Fruit fly (Drosophila melanogaster) whole organism, embryonic: Measurements from ENCODE around the gene Mks1.

Experiments used
- ATbp ChIP-seq: fragments of 200-800 bp; sonication (Bioruptor generic); optimal IDR thresholded peaks from 2 replicates; lab custom pipeline; 2017; ENCODE audit warnings: missing biosample characterization, mild to moderate bottlenecking, missing genetic modification characterization, missing genetic modification reagents
- Adf1 ChIP-seq: fragments of 200-800 bp; sonication (Bioruptor generic); IDR thresholded peaks from 2 replicates; pipeline ENCODE4 v1.3.6; 2022; ENCODE audit warnings: missing biosample characterization, missing genetic modification characterization
- Asciz ChIP-seq: fragments of 200-800 bp; sonication (Bioruptor generic); optimal IDR thresholded peaks from 2 replicates; lab custom pipeline; 2017; ENCODE audit warnings: missing biosample characterization, mild to moderate bottlenecking, missing genetic modification characterization, missing genetic modification reagents
- B-H2 ChIP-seq: fragments of 200-800 bp; sonication (Bioruptor generic); optimal IDR thresholded peaks from 2 replicates; lab custom pipeline; 2018; ENCODE audit warnings: missing biosample characterization, mild to moderate bottlenecking, missing genetic modification characterization
- Blimp-1 ChIP-seq: fragments of 200-800 bp; sonication (Bioruptor generic); optimal IDR thresholded peaks from 3 replicates; lab custom pipeline; 2018; ENCODE audit warnings: missing biosample characterization, missing genetic modification characterization, mild to moderate bottlenecking, moderate library complexity, missing genetic modification reagents
- Bteb2 ChIP-seq: fragments of 200-800 bp; sonication (Bioruptor generic); optimal IDR thresholded peaks from 2 replicates; lab custom pipeline; 2016; ENCODE audit warnings: missing biosample characterization, missing genetic modification characterization
- CG10267 ChIP-seq: fragments of 200-800 bp; sonication (Bioruptor generic); optimal IDR thresholded peaks from 2 replicates; lab custom pipeline; 2018; ENCODE audit warnings: missing biosample characterization, mild to moderate bottlenecking, missing genetic modification characterization, moderate library complexity
- CG10654 ChIP-seq: fragments of 200-800 bp; sonication (Bioruptor generic); optimal IDR thresholded peaks from 2 replicates; lab custom pipeline; 2016; ENCODE audit warnings: missing biosample characterization, missing genetic modification characterization
- CG11456 ChIP-seq: fragments of 200-800 bp; sonication (Bioruptor generic); IDR thresholded peaks from 3 replicates; pipeline ENCODE4 v1.3.6; 2022; ENCODE audit warnings: missing biosample characterization, missing genetic modification characterization
- CG11504 ChIP-seq: fragments of 200-800 bp; sonication (Bioruptor generic); optimal IDR thresholded peaks from 3 replicates; lab custom pipeline; 2019; ENCODE audit warnings: missing biosample characterization, mild to moderate bottlenecking, missing genetic modification characterization, moderate library complexity
- CG11560 ChIP-seq: fragments of 200-800 bp; sonication (Bioruptor generic); IDR thresholded peaks from 3 replicates; pipeline ENCODE4 v1.3.6; 2022; ENCODE audit warnings: missing biosample characterization, missing genetic modification characterization
- CG13424 ChIP-seq: fragments of 200-800 bp; sonication (Bioruptor generic); optimal IDR thresholded peaks from 2 replicates; lab custom pipeline; 2019; ENCODE audit warnings: missing biosample characterization, mild to moderate bottlenecking, missing genetic modification characterization, moderate library complexity
- CG1529 ChIP-seq: fragments of 200-800 bp; sonication (Bioruptor generic); optimal IDR thresholded peaks from 3 replicates; lab custom pipeline; 2018; ENCODE audit warnings: missing biosample characterization, missing genetic modification characterization
- CG1603 ChIP-seq: fragments of 200-800 bp; sonication (Bioruptor generic); optimal IDR thresholded peaks from 2 replicates; lab custom pipeline; 2019; ENCODE audit warnings: missing biosample characterization, mild to moderate bottlenecking, missing genetic modification characterization, moderate library complexity
- CG17186 ChIP-seq: fragments of 200-800 bp; sonication (Bioruptor generic); optimal IDR thresholded peaks from 3 replicates; lab custom pipeline; 2017; ENCODE audit warnings: missing biosample characterization, missing genetic modification reagents, missing genetic modification characterization
- CG2712 ChIP-seq: fragments of 200-800 bp; optimal IDR thresholded peaks from 3 replicates; lab custom pipeline; 2019; ENCODE audit warnings: missing biosample characterization, mild to moderate bottlenecking, missing genetic modification characterization, moderate library complexity
- CG31441 ChIP-seq: fragments of 200-800 bp; sonication (Bioruptor generic); IDR thresholded peaks from 2 replicates; pipeline ENCODE4 v1.3.6; 2022; ENCODE audit warnings: missing biosample characterization, missing genetic modification characterization
- CG6175 ChIP-seq: fragments of 200-800 bp; sonication (Bioruptor generic); IDR thresholded peaks from 3 replicates; pipeline ENCODE4 v1.3.6; 2022; ENCODE audit warnings: missing biosample characterization, missing genetic modification characterization
- CG6654 ChIP-seq: fragments of 200-800 bp; sonication (Bioruptor generic); optimal IDR thresholded peaks from 2 replicates; lab custom pipeline; 2017; ENCODE audit warnings: missing biosample characterization, mild to moderate bottlenecking, missing genetic modification characterization
- CG8290 ChIP-seq, 3 experiments: fragments of 200-800 bp; sonication (Bioruptor generic); optimal IDR thresholded peaks; 2 replicates each; lab custom pipeline; 2016 to 2019; ENCODE audit warnings: missing biosample characterization in 3 of 3, missing genetic modification characterization in 3 of 3, mild to moderate bottlenecking in 2 of 3, moderate library complexity in 1 of 3
- CG9797 ChIP-seq: fragments of 200-800 bp; sonication (Bioruptor generic); optimal IDR thresholded peaks from 3 replicates; lab custom pipeline; 2018; ENCODE audit warnings: missing biosample characterization, mild to moderate bottlenecking, missing genetic modification characterization
- CTCF ChIP-seq: fragments of 200-800 bp; sonication (Bioruptor generic); optimal IDR thresholded peaks from 2 replicates; lab custom pipeline; 2017; ENCODE audit warnings: missing biosample characterization, mild to moderate bottlenecking, missing genetic modification characterization, moderate library complexity
- D19B ChIP-seq: fragments of 200-800 bp; sonication (Bioruptor generic); optimal IDR thresholded peaks from 2 replicates; lab custom pipeline; 2017; ENCODE audit warnings: missing biosample characterization, mild to moderate bottlenecking, missing genetic modification characterization
- Dbx ChIP-seq: fragments of 200-800 bp; sonication (Bioruptor generic); IDR thresholded peaks from 3 replicates; pipeline ENCODE4 v1.3.6; 2022; ENCODE audit warnings: missing biosample characterization, missing genetic modification characterization
- E2f2 ChIP-seq: fragments of 200-800 bp; sonication (Bioruptor generic); IDR thresholded peaks from 2 replicates; pipeline ENCODE4 v1.3.6; 2022; ENCODE audit warnings: missing biosample characterization, missing genetic modification characterization
- Elba2 ChIP-seq: fragments of 200-800 bp; sonication (Bioruptor generic); optimal IDR thresholded peaks from 3 replicates; lab custom pipeline; 2016; ENCODE audit warnings: missing biosample characterization, missing genetic modification characterization
- Fer1 ChIP-seq: fragments of 200-800 bp; sonication (Bioruptor generic); optimal IDR thresholded peaks from 2 replicates; lab custom pipeline; 2017; ENCODE audit warnings: missing biosample characterization, mild to moderate bottlenecking, missing genetic modification characterization
- H2.0 ChIP-seq: fragments of 200-800 bp; sonication (Bioruptor generic); IDR thresholded peaks from 2 replicates; pipeline ENCODE4 v1.3.6; 2022; ENCODE audit warnings: missing biosample characterization, missing genetic modification characterization
- Lhr ChIP-seq: fragments of 200-800 bp; sonication (Bioruptor generic); optimal IDR thresholded peaks from 3 replicates; lab custom pipeline; 2017; ENCODE audit warnings: mild to moderate bottlenecking, missing biosample characterization, missing genetic modification reagents, missing genetic modification characterization
- MTF-1 ChIP-seq: fragments of 200-800 bp; sonication (Bioruptor generic); optimal IDR thresholded peaks from 2 replicates; lab custom pipeline; 2018; ENCODE audit warnings: missing biosample characterization, mild to moderate bottlenecking, missing genetic modification characterization, borderline replicate concordance
- Mrtf ChIP-seq: fragments of 200-800 bp; sonication (Bioruptor generic); IDR thresholded peaks from 3 replicates; pipeline ENCODE4 v1.3.6; 2022; ENCODE audit warnings: missing biosample characterization, missing genetic modification characterization
- Nf-YA ChIP-seq: fragments of 200-800 bp; sonication (Bioruptor generic); IDR thresholded peaks from 2 replicates; pipeline ENCODE4 v1.3.6; 2022; ENCODE audit warnings: missing biosample characterization, missing genetic modification characterization
- NfI ChIP-seq: fragments of 200-800 bp; sonication (Bioruptor generic); optimal IDR thresholded peaks from 3 replicates; lab custom pipeline; 2018; ENCODE audit warnings: missing biosample characterization, mild to moderate bottlenecking, missing genetic modification characterization, moderate library complexity
- Rx ChIP-seq: fragments of 200-800 bp; sonication (Bioruptor generic); IDR thresholded peaks from 2 replicates; pipeline ENCODE4 v1.3.6; 2022; ENCODE audit warnings: missing biosample characterization, missing genetic modification characterization
- Sin3A ChIP-seq: fragments of >200 bp; optimal IDR thresholded peaks from 2 replicates; lab custom pipeline; 2018
- ac ChIP-seq: fragments of 200-800 bp; sonication (Bioruptor generic); optimal IDR thresholded peaks from 3 replicates; lab custom pipeline; 2017; ENCODE audit warnings: missing biosample characterization, mild to moderate bottlenecking, missing genetic modification characterization
- aop ChIP-seq: fragments of 200-800 bp; sonication (Bioruptor generic); IDR thresholded peaks from 2 replicates; pipeline ENCODE4 v1.3.6; 2022; ENCODE audit warnings: missing biosample characterization, missing genetic modification characterization
- fru ChIP-seq: fragments of >200 bp; optimal IDR thresholded peaks from 2 replicates; lab custom pipeline; 2017
- gcm2 ChIP-seq: fragments of 200-800 bp; sonication (Bioruptor generic); optimal IDR thresholded peaks from 2 replicates; lab custom pipeline; 2016; ENCODE audit warnings: missing biosample characterization, missing genetic modification characterization
- hbn ChIP-seq: fragments of 200-800 bp; sonication (Bioruptor generic); IDR thresholded peaks from 2 replicates; pipeline ENCODE4 v1.3.6; 2022; ENCODE audit warnings: missing biosample characterization, missing genetic modification characterization; ENCODE audit not compliant: partially characterized antibody
- hth ChIP-seq: fragments of >200 bp; optimal IDR thresholded peaks from 2 replicates; lab custom pipeline; 2017; ENCODE audit warnings: inconsistent platforms
- ken ChIP-seq: fragments of 200-800 bp; sonication (Bioruptor generic); IDR thresholded peaks from 3 replicates; pipeline ENCODE4 v1.3.6; 2022; ENCODE audit warnings: missing biosample characterization, missing genetic modification characterization
- lola ChIP-seq, 3 experiments: fragments of >200 bp in 2 of 3; fragments of 200-800 bp in 1 of 3; sonication (Bioruptor generic) in 1 of 3; optimal IDR thresholded peaks; 2 replicates each; lab custom pipeline; 2017 to 2019; ENCODE audit warnings: missing biosample characterization in 3 of 3, missing genetic modification characterization in 3 of 3, mild to moderate bottlenecking in 1 of 3, moderate library complexity in 1 of 3
- maf-S ChIP-seq: fragments of 200-800 bp; sonication (Bioruptor generic); optimal IDR thresholded peaks from 2 replicates; lab custom pipeline; 2016; ENCODE audit warnings: missing biosample characterization, missing genetic modification characterization
- pan ChIP-seq, 4 experiments: fragments of >200 bp in 3 of 4; fragments of 200-800 bp in 1 of 4; sonication (Bioruptor generic) in 1 of 4; optimal IDR thresholded peaks in 3 of 4; IDR thresholded peaks in 1 of 4; 2 replicates each; pipeline versions ENCODE4 v1.3.6 to Lab custom; 2017 to 2022; ENCODE audit warnings: missing biosample characterization in 2 of 4, missing genetic modification characterization in 2 of 4, mixed read lengths in 1 of 4
- pb ChIP-seq: fragments of 200-800 bp; sonication (Bioruptor generic); optimal IDR thresholded peaks from 3 replicates; lab custom pipeline; 2016; ENCODE audit warnings: missing biosample characterization, missing genetic modification characterization
- peb ChIP-seq: fragments of 200-800 bp; sonication (Bioruptor generic); IDR thresholded peaks from 2 replicates; pipeline ENCODE4 v1.3.6; 2022; ENCODE audit warnings: missing biosample characterization, missing genetic modification characterization
- pita ChIP-seq: fragments of 200-800 bp; sonication (Bioruptor generic); optimal IDR thresholded peaks from 2 replicates; lab custom pipeline; 2017; ENCODE audit warnings: missing biosample characterization, mild to moderate bottlenecking, missing genetic modification characterization
- pnt ChIP-seq: fragments of 200-800 bp; sonication (Bioruptor generic); optimal IDR thresholded peaks from 3 replicates; lab custom pipeline; 2016; ENCODE audit warnings: missing biosample characterization, missing genetic modification characterization
- pzg ChIP-seq: fragments of 200-800 bp; sonication (Bioruptor generic); optimal IDR thresholded peaks from 3 replicates; lab custom pipeline; 2018; ENCODE audit warnings: missing biosample characterization, mild to moderate bottlenecking, missing genetic modification characterization, moderate library complexity
- sr ChIP-seq: fragments of 200-800 bp; sonication (Bioruptor generic); IDR thresholded peaks from 3 replicates; pipeline ENCODE4 v1.3.6; 2022; ENCODE audit warnings: missing biosample characterization, missing genetic modification characterization
- zen2 ChIP-seq: fragments of 200-800 bp; sonication (Bioruptor generic); IDR thresholded peaks from 3 replicates; pipeline ENCODE4 v1.3.6; 2022; ENCODE audit warnings: missing biosample characterization, missing genetic modification characterization; ENCODE audit not compliant: partially characterized antibody

Gene Mks1

DNA sequence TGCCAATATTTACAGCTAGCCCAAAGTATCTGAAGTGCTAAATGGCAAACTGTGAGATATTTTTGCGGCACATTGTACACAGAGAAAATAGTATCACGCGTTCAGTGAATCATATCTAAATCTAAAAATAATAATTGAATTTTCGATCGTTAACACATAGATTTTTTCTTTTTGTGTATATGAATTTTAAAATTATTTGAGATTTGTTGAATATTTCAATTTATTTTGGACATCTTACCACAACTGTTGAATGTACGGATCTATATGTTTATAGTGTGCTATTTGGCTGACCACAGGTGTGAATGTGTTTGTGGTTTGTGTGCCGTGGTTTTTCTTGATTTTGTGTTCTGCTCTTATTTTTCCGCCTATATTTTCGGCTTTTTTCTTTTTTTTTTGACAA lies 26.6 kb downstream of the Mks1 start (continued):
- TF ChIP-seq Rx (GFP tag; lab: Robert Waterston, UW) (no peak), CG6175 (GFP tag; lab: Robert Waterston, UW) (no peak), CTCF (GFP tag; lab: Kevin White, UChicago) (no peak), fru (no peak), hbn (no peak), CG1603 (tag; lab: Kevin White, UChicago) (no peak), Nf-YA (GFP tag; lab: Robert Waterston, UW) (no peak), aop (GFP tag; lab: Robert Waterston, UW) (no peak), ken (GFP tag; lab: Robert Waterston, UW) (no peak), CG31441 (peak; percentile 64), Mrtf (GFP tag; lab: Robert Waterston, UW) (no peak), H2.0 (GFP tag; lab: Robert Waterston, UW) (peak; percentile 51; the same call in 1 of the 2 replicates), pan (optimal IDR thresholded peaks at IDR 0.05; lab: Kevin White, UChicago) (no peak), pan (GFP tag; optimal IDR thresholded peaks at IDR 0.05 in 1 of 2, IDR thresholded peaks at IDR 0.05 in 1 of 2) (peak in 1 of 2 experiments; percentile 47), hth (lab: Kevin White, UChicago) (no peak), lola (GFP tag; optimal IDR thresholded peaks at IDR 0.05; lab: Kevin White, UChicago) (peak in 1 of 3 experiments; percentile 18), NfI (peak; percentile 55), pb (GFP tag; lab: Kevin White, UChicago) (peak; percentile 7), Blimp-1 (peak; percentile 46), sr (GFP tag; lab: Robert Waterston, UW) (no peak), CG10654 (GFP tag; lab: Kevin White, UChicago) (peak; percentile 13), CG13424 (peak; percentile 51), CG2712 (tag; lab: Kevin White, UChicago) (peak; percentile 48), Adf1 (no peak; the same call in 1 of the 2 replicates), ATbp (GFP tag; lab: Kevin White, UChicago) (peak; percentile 10), zen2 (GFP tag; lab: Robert Waterston, UW) (no peak), pnt (GFP tag; lab: Kevin White, UChicago) (no peak), Lhr (GFP tag; lab: Kevin White, UChicago) (no peak), CG17186 (no peak), maf-S (GFP tag; lab: Kevin White, UChicago) (no peak), E2f2 (GFP tag; lab: Robert Waterston, UW) (no peak), CG9797 (GFP tag; lab: Kevin White, UChicago) (no peak), pita (GFP tag; lab: Kevin White, UChicago) (no peak), pzg (no peak), B-H2 (GFP tag; lab: Kevin White, UChicago) (no peak), gcm2 (no peak), CG11504 (tag; lab: Kevin White, UChicago) (peak; percentile 73), MTF-1 (GFP tag; lab: Kevin White, UChicago) (no peak), Dbx (GFP tag; lab: Robert Waterston, UW) (peak; percentile 73), Asciz (GFP tag; lab: Kevin White, UChicago) (peak; percentile 24), Elba2 (GFP tag; lab: Kevin White, UChicago) (no peak), CG6654 (peak; percentile 23), peb (0 out of 2 replicates have a peak, but pooled peaks have one; percentile 18), Bteb2 (no peak), CG11456 (no peak), Fer1 (peak; percentile 47), CG11560 (tag; lab: Robert Waterston, UW) (no peak), CG10267 (tag; lab: Kevin White, UChicago) (peak; percentile 38), Sin3A (no peak), D19B (GFP tag; lab: Kevin White, UChicago) (peak; percentile 54), ac (GFP tag; lab: Kevin White, UChicago) (no peak), CG1529 (GFP tag; lab: Kevin White, UChicago) (peak; percentile 20), CG8290 (GFP tag; optimal IDR thresholded peaks at IDR 0.05; lab: Kevin White, UChicago) (no peak), CG8290 (tag; optimal IDR thresholded peaks at IDR 0.05; lab: Kevin White, UChicago) (no peak)
